Comparison of ENCODE assay signal across 2 fruit fly cellular contexts in the genomic region with DNA sequence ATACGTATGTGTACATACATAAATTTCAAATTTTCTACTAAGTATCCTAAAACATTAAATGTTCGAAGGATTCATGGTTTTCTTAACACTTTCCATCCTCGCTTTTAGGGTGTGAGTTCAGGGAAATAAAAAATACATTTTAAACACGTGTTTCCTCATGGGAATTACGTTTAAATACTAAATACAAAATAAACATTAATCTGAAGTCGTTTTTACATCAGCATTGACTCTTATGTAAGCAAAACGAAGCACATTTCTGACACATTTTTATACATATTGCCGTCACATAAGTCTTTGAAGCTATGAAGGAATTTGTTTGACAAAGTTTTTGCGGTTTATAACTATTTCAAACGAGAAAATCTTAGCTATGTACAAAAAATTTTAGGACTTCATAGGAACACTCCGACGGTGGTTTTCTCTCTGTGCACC.
A peak's percentile ranks its signal among the peaks of the same experiment; 100 is the strongest.
TF ChIP-seq lines count a peak whose summit lies in the region.

No protein-coding gene starts in this region.

TF ChIP-seq in whole organism, prepupa, 60 proteins besides CTCF, POLR2A, EP300 and RAD21 (continued from another document):
- TF ChIP-seq dsx (GFP tag; optimal IDR thresholded peaks at IDR 0.05; lab: Kevin White, UChicago; ENCODE audit: poor library complexity, severe bottlenecking) (peak; percentile 9), CG6792 (GFP tag; optimal IDR thresholded peaks at IDR 0.05; lab: Kevin White, UChicago) (peak; percentile 49), Met (GFP tag; optimal IDR thresholded peaks at IDR 0.05; lab: Kevin White, UChicago) (peak; percentile 73), CG6854 (GFP tag; optimal IDR thresholded peaks at IDR 0.05; lab: Kevin White, UChicago) (no peak), Smox (GFP tag; optimal IDR thresholded peaks at IDR 0.05; lab: Kevin White, UChicago) (peak; percentile 69), esn (GFP tag; optimal IDR thresholded peaks at IDR 0.05; lab: Kevin White, UChicago) (peak; percentile 89), CG11762 (GFP tag; optimal IDR thresholded peaks at IDR 0.05; lab: Kevin White, UChicago; ENCODE audit: insufficient read depth) (no peak), Eip75B (GFP tag; optimal IDR thresholded peaks at IDR 0.05; lab: Kevin White, UChicago) (peak; percentile 44), CG10669 (GFP tag; optimal IDR thresholded peaks at IDR 0.05; lab: Kevin White, UChicago) (peak; percentile 30), CG6276 (GFP tag; optimal IDR thresholded peaks at IDR 0.05; lab: Kevin White, UChicago) (no peak), CG31627 (GFP tag; optimal IDR thresholded peaks at IDR 0.05; lab: Kevin White, UChicago) (peak; percentile 63), net (GFP tag; optimal IDR thresholded peaks at IDR 0.05; lab: Kevin White, UChicago) (peak; percentile 44), CG10631 (GFP tag; optimal IDR thresholded peaks at IDR 0.05; lab: Kevin White, UChicago) (peak; percentile 58), Hr39 (GFP tag; optimal IDR thresholded peaks at IDR 0.05; lab: Kevin White, UChicago) (peak; percentile 61), CG32006 (GFP tag; optimal IDR thresholded peaks at IDR 0.05; lab: Kevin White, UChicago) (peak; percentile 70), Hr4 (GFP tag; optimal IDR thresholded peaks at IDR 0.05; lab: Kevin White, UChicago) (peak; percentile 35), Ets96B (tag; optimal IDR thresholded peaks at IDR 0.05; lab: Kevin White, UChicago) (peak; percentile 43), acj6 (GFP tag; optimal IDR thresholded peaks at IDR 0.05; lab: Kevin White, UChicago) (peak; percentile 64), CG16779 (tag; optimal IDR thresholded peaks at IDR 0.05; lab: Kevin White, UChicago) (peak; percentile 36), Sox102F (GFP tag; optimal IDR thresholded peaks at IDR 0.05; lab: Kevin White, UChicago) (peak; percentile 49), CG11294 (GFP tag; IDR thresholded peaks at IDR 0.05; lab: Robert Waterston, UW) (no peak), Sox14 (GFP tag; optimal IDR thresholded peaks at IDR 0.05; lab: Kevin White, UChicago) (peak; percentile 57), fd59A (GFP tag; optimal IDR thresholded peaks at IDR 0.05; lab: Kevin White, UChicago) (peak; percentile 58), Blimp-1 (GFP tag; optimal IDR thresholded peaks at IDR 0.05; lab: Kevin White, UChicago) (peak; percentile 30), fd85E (GFP tag; optimal IDR thresholded peaks at IDR 0.05; lab: Kevin White, UChicago) (no peak), Eip78C (GFP tag; lab: Kevin White, UChicago) (peak; percentile 94), Ets21C (GFP tag; optimal IDR thresholded peaks at IDR 0.05; lab: Kevin White, UChicago) (peak; percentile 62), CG8119 (GFP tag; IDR thresholded peaks at IDR 0.05; lab: Robert Waterston, UW) (no peak; the same call in 2 of the 3 replicates), dac (GFP tag; optimal IDR thresholded peaks at IDR 0.05; lab: Kevin White, UChicago) (no peak), ss (GFP tag; optimal IDR thresholded peaks at IDR 0.05; lab: Kevin White, UChicago) (peak in 1 of 2 experiments; percentile 7), CG11902 (GFP tag; optimal IDR thresholded peaks at IDR 0.05; lab: Kevin White, UChicago) (peak; percentile 20), pdm3 (GFP tag; optimal IDR thresholded peaks at IDR 0.05; lab: Kevin White, UChicago) (peak; percentile 65), svp (GFP tag; lab: Kevin White, UChicago) (peak; percentile 89), eg (GFP tag; IDR thresholded peaks at IDR 0.05; lab: Robert Waterston, UW) (no peak)

TF ChIP-seq in whole organism, wandering third instar larva, 38 proteins besides CTCF, POLR2A, EP300 and RAD21 (continued from another document):
- TF ChIP-seq fru (GFP tag; optimal IDR thresholded peaks at IDR 0.05; lab: Kevin White, UChicago) = peak; percentile 54
TF ChIP-seq in whole organism, wandering third instar larva: peak in this region for 14.
